Fruit fly (Drosophila melanogaster): Measurements from ENCODE around the gene CG6462.
A peak's percentile ranks its signal among the peaks of the same experiment; 100 is the strongest.

The CG6462 gene

dm6 chr3L:6071454-6072189 is 34.7 kb downstream of the CG6462 start, which contains the start of gene CG6602 (continued):
- peak; percentile 38; the same call in 1 of the 2 replicates for TF ChIP-seq Oaz (GFP tag; IDR thresholded peaks at IDR 0.05)
- peak; percentile 22 for TF ChIP-seq Hmx (GFP tag; optimal IDR thresholded peaks at IDR 0.05)
- peak; percentile 67 for TF ChIP-seq gt (GFP tag; IDR thresholded peaks at IDR 0.05)
- TF ChIP-seq Side (GFP tag; optimal IDR thresholded peaks at IDR 0.05) = peak; percentile 45
- TF ChIP-seq sima (GFP tag; optimal IDR thresholded peaks at IDR 0.05) = no peak
- TF ChIP-seq CG43689 (GFP tag; IDR thresholded peaks at IDR 0.05) = peak; percentile 5; the same call in 1 of the 2 replicates
- TF ChIP-seq abd-A (tag; optimal IDR thresholded peaks at IDR 0.05) = no peak
- TF ChIP-seq ems (GFP tag; optimal IDR thresholded peaks at IDR 0.05) = no peak
- TF ChIP-seq Blimp-1 (GFP tag; optimal IDR thresholded peaks at IDR 0.05) = peak; percentile 59
- no peak for TF ChIP-seq CG8924 (tag; optimal IDR thresholded peaks at IDR 0.05)
- TF ChIP-seq bigmax (GFP tag; optimal IDR thresholded peaks at IDR 0.05) = no peak
- TF ChIP-seq unpg (GFP tag; optimal IDR thresholded peaks at IDR 0.05) = peak; percentile 59
- peak; percentile 88 for TF ChIP-seq Meics (GFP tag; optimal IDR thresholded peaks at IDR 0.05)
- TF ChIP-seq ERR (GFP tag; optimal IDR thresholded peaks at IDR 0.05) = no peak
- no peak for TF ChIP-seq CG15479 (GFP tag; optimal IDR thresholded peaks at IDR 0.05)
- TF ChIP-seq CG10147 (GFP tag; optimal IDR thresholded peaks at IDR 0.05) = peak; percentile 70
- TF ChIP-seq z (GFP tag; IDR thresholded peaks at IDR 0.05) = no peak
- TF ChIP-seq Elba2 (GFP tag; optimal IDR thresholded peaks at IDR 0.05) = no peak
- peak; percentile 53 for TF ChIP-seq CG18262 (tag; optimal IDR thresholded peaks at IDR 0.05)
- no peak for TF ChIP-seq CG4360 (GFP tag; IDR thresholded peaks at IDR 0.05)
- TF ChIP-seq H15 (GFP tag; IDR thresholded peaks at IDR 0.05) = peak; percentile 83
- TF ChIP-seq Awh (GFP tag; IDR thresholded peaks at IDR 0.05) = peak; percentile 34; the same call in 1 of the 2 replicates
- peak; percentile 32 to 76 for TF ChIP-seq dpn (GFP tag; optimal IDR thresholded peaks at IDR 0.05)
- peak; percentile 45 for TF ChIP-seq sug (tag; optimal IDR thresholded peaks at IDR 0.05)
- no peak for TF ChIP-seq CG16813 (GFP tag; IDR thresholded peaks at IDR 0.05; ENCODE audit: partially characterized antibody)
- no peak for TF ChIP-seq h (optimal IDR thresholded peaks at IDR 0.05)
- no peak for TF ChIP-seq NC2α (GFP tag; optimal IDR thresholded peaks at IDR 0.05)
- TF ChIP-seq tgo (GFP tag; IDR thresholded peaks at IDR 0.05) = peak; percentile 77
- TF ChIP-seq YL-1 (GFP tag; optimal IDR thresholded peaks at IDR 0.05) = peak; percentile 41
- peak; percentile 26 for TF ChIP-seq kah (GFP tag; optimal IDR thresholded peaks at IDR 0.05)
- TF ChIP-seq CG1602 (GFP tag; optimal IDR thresholded peaks at IDR 0.05) = peak; percentile 38
- no peak for TF ChIP-seq usp (GFP tag; optimal IDR thresholded peaks at IDR 0.05)
- TF ChIP-seq Ada2b (GFP tag; IDR thresholded peaks at IDR 0.05) = peak; percentile 62; the same call in 1 of the 2 replicates
- TF ChIP-seq gcm (GFP tag; optimal IDR thresholded peaks at IDR 0.05) = no peak
- peak; percentile 71 for TF ChIP-seq zen (tag; optimal IDR thresholded peaks at IDR 0.05)
- TF ChIP-seq HmgZ (tag; optimal IDR thresholded peaks at IDR 0.05) = peak; percentile 37
- 0 out of 2 replicates have a peak, but pooled peaks have one; percentile 38 for TF ChIP-seq CG4404 (GFP tag; IDR thresholded peaks at IDR 0.05)
- no peak for TF ChIP-seq psq (GFP tag; optimal IDR thresholded peaks at IDR 0.05)
- peak; percentile 23; the same call in 1 of the 2 replicates for TF ChIP-seq ro (GFP tag; IDR thresholded peaks at IDR 0.05)
- TF ChIP-seq CG3163 (GFP tag; optimal IDR thresholded peaks at IDR 0.05) = no peak
- TF ChIP-seq tna (GFP tag; IDR thresholded peaks at IDR 0.05; ENCODE audit: partially characterized antibody) = no peak
- peak; percentile 61 for TF ChIP-seq CG31365 (tag; optimal IDR thresholded peaks at IDR 0.05)
- TF ChIP-seq CG18619 (GFP tag; optimal IDR thresholded peaks at IDR 0.05) = peak; percentile 73
- peak; percentile 63 for TF ChIP-seq ind (GFP tag; optimal IDR thresholded peaks at IDR 0.05)
- TF ChIP-seq Ravus (GFP tag; IDR thresholded peaks at IDR 0.05) = peak; percentile 18; the same call in 1 of the 2 replicates
- TF ChIP-seq Fer3 (tag; optimal IDR thresholded peaks at IDR 0.05) = peak; percentile 86
- peak; percentile 58 for TF ChIP-seq tin (GFP tag; optimal IDR thresholded peaks at IDR 0.05)
- TF ChIP-seq CG15073 (GFP tag; optimal IDR thresholded peaks at IDR 0.05) = no peak
- peak; percentile 83 for TF ChIP-seq ase (GFP tag; IDR thresholded peaks at IDR 0.05)
- TF ChIP-seq fd3F (GFP tag; optimal IDR thresholded peaks at IDR 0.05) = peak; percentile 55
